Worm (Caenorhabditis elegans): Measurements from ENCODE around the gene mrpl-4.

The mrpl-4 gene

DNA sequence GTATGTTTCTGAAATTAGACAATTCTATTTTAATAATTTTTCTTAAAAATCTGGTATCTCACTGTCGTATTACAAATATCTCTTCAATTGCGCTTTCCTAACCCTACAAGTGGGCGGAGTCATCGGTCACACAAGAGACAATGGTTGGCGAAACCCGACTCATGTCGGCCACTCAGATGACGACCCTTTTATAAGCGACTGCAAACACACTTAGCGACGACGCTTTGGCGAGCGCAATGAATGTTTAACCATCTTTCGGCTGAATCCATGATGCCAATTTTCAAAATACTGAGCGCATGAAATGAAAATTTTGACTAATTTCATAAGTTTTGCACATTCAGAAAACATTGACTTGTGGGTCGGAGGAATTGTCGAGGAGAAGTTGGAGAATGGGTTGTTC, 33.3 kb downstream of the mrpl-4 start:
- peak; percentile 98 for TF ChIP-seq tbx-2 (tag; optimal IDR thresholded peaks at IDR 0.05)
- peak; percentile 99 for TF ChIP-seq syd-9 (tag; optimal IDR thresholded peaks at IDR 0.05)
- TF ChIP-seq npax-4 (tag; optimal IDR thresholded peaks at IDR 0.05), result peak; percentile 98
- TF ChIP-seq ceh-34 (tag; optimal IDR thresholded peaks at IDR 0.05), result peak; percentile 98
- TF ChIP-seq sox-2 (GFP tag; IDR thresholded peaks at IDR 0.05), result peak; percentile 98
- TF ChIP-seq Y22D7AL.16 (tag; optimal IDR thresholded peaks at IDR 0.05), result peak; percentile 99
- peak; percentile 99 for TF ChIP-seq ceh-9 (tag; optimal IDR thresholded peaks at IDR 0.05)
- peak; percentile 89 for TF ChIP-seq unc-42 (tag; optimal IDR thresholded peaks at IDR 0.05)
- TF ChIP-seq T23F11.4 (GFP tag; optimal IDR thresholded peaks at IDR 0.05), result peak; percentile 99
- TF ChIP-seq hlh-13 (GFP tag; optimal IDR thresholded peaks at IDR 0.05), result peak; percentile 99
- TF ChIP-seq madf-2 (tag; optimal IDR thresholded peaks at IDR 0.05), result peak; percentile 99
- TF ChIP-seq ttx-3 (tag; optimal IDR thresholded peaks at IDR 0.05), result peak; percentile 98
- peak; percentile 99 for TF ChIP-seq unc-86 (tag; optimal IDR thresholded peaks at IDR 0.05)
- TF ChIP-seq tbx-7 (tag; optimal IDR thresholded peaks at IDR 0.05), result peak; percentile 73
- TF ChIP-seq C08G9.2 (tag; optimal IDR thresholded peaks at IDR 0.05), result peak; percentile 96
- TF ChIP-seq C38D4.7 (GFP tag; optimal IDR thresholded peaks at IDR 0.05), result peak; percentile 97
- TF ChIP-seq nhr-232 (tag; optimal IDR thresholded peaks at IDR 0.05), result peak; percentile 97
- TF ChIP-seq ceh-30 (tag; optimal IDR thresholded peaks at IDR 0.05), result peak; percentile 98
- peak; percentile 98 for TF ChIP-seq pag-3 (tag; optimal IDR thresholded peaks at IDR 0.05; ENCODE audit: borderline replicate concordance)
- TF ChIP-seq K02D7.2 (tag; optimal IDR thresholded peaks at IDR 0.05), result peak; percentile 99
- TF ChIP-seq ceh-45 (GFP tag; IDR thresholded peaks at IDR 0.05), result peak; percentile 99
- peak; percentile 98 for TF ChIP-seq ahr-1 (tag; optimal IDR thresholded peaks at IDR 0.05)
- peak; percentile 95 for TF ChIP-seq K09A11.1 (tag; optimal IDR thresholded peaks at IDR 0.05; ENCODE audit: insufficient read depth)
- peak; percentile 77 for TF ChIP-seq hlh-30 (tag; optimal IDR thresholded peaks at IDR 0.05; ENCODE audit: insufficient read depth)
- peak; percentile 99 for TF ChIP-seq hlh-6 (tag; optimal IDR thresholded peaks at IDR 0.05)
- peak; percentile 99 for TF ChIP-seq dmd-4 (tag; optimal IDR thresholded peaks at IDR 0.05; ENCODE audit: borderline replicate concordance)
- peak; percentile 79 for TF ChIP-seq ceh-22 (tag; optimal IDR thresholded peaks at IDR 0.05)
- peak; percentile 32 for TF ChIP-seq unc-55 (GFP tag; optimal IDR thresholded peaks at IDR 0.05)
- TF ChIP-seq ceh-24 (tag; optimal IDR thresholded peaks at IDR 0.05), result peak; percentile 100
- peak; percentile 92 for TF ChIP-seq zip-5 (tag; optimal IDR thresholded peaks at IDR 0.05)
- no peak for TF ChIP-seq pha-4 (tag; optimal IDR thresholded peaks at IDR 0.05)
- peak; percentile 83 for TF ChIP-seq odd-2 (tag; optimal IDR thresholded peaks at IDR 0.05)
- TF ChIP-seq dve-1 (tag; optimal IDR thresholded peaks at IDR 0.05), result peak; percentile 98
- peak; percentile 99 for TF ChIP-seq mec-3 (tag; optimal IDR thresholded peaks at IDR 0.05; ENCODE audit: borderline replicate concordance)
- TF ChIP-seq pros-1 (tag; optimal IDR thresholded peaks at IDR 0.05), result peak; percentile 71
- TF ChIP-seq ztf-16 (tag; optimal IDR thresholded peaks at IDR 0.05), result peak; percentile 99
- TF ChIP-seq che-1 (tag; optimal IDR thresholded peaks at IDR 0.05), result peak; percentile 98
- peak; percentile 99 for TF ChIP-seq ceh-19 (GFP tag; optimal IDR thresholded peaks at IDR 0.05)
- TF ChIP-seq ceh-6 (GFP tag; optimal IDR thresholded peaks at IDR 0.05), result peak; percentile 99
- TF ChIP-seq elt-2 (tag; optimal IDR thresholded peaks at IDR 0.05), result peak; percentile 99
- peak; percentile 100 for TF ChIP-seq pqm-1 (tag; optimal IDR thresholded peaks at IDR 0.05)
- TF ChIP-seq ceh-2 (tag; optimal IDR thresholded peaks at IDR 0.05), result peak; percentile 99
- TF ChIP-seq nfya-1 (tag; optimal IDR thresholded peaks at IDR 0.05), result peak; percentile 89
- TF ChIP-seq ref-2 (tag; optimal IDR thresholded peaks at IDR 0.05), result peak; percentile 98
- peak; percentile 98 for TF ChIP-seq eyg-1 (tag; optimal IDR thresholded peaks at IDR 0.05)
- peak; percentile 97 for TF ChIP-seq hlh-8 (tag; optimal IDR thresholded peaks at IDR 0.05)
- TF ChIP-seq gmeb-2 (tag; optimal IDR thresholded peaks at IDR 0.05), result peak; percentile 100
- peak; percentile 95 for TF ChIP-seq ceh-18 (tag; optimal IDR thresholded peaks at IDR 0.05)
- TF ChIP-seq rnt-1 (tag; optimal IDR thresholded peaks at IDR 0.05), result peak; percentile 97
- peak; percentile 96 for TF ChIP-seq elt-4 (tag; optimal IDR thresholded peaks at IDR 0.05)
- TF ChIP-seq ceh-14 (tag; optimal IDR thresholded peaks at IDR 0.05), result peak; percentile 99
- peak; percentile 93 for TF ChIP-seq sdc-2 (tag; optimal IDR thresholded peaks at IDR 0.05)
